Fruit fly (Drosophila melanogaster): ENCODE results near the gene Ppr-Y.

The Ppr-Y gene

DNA sequence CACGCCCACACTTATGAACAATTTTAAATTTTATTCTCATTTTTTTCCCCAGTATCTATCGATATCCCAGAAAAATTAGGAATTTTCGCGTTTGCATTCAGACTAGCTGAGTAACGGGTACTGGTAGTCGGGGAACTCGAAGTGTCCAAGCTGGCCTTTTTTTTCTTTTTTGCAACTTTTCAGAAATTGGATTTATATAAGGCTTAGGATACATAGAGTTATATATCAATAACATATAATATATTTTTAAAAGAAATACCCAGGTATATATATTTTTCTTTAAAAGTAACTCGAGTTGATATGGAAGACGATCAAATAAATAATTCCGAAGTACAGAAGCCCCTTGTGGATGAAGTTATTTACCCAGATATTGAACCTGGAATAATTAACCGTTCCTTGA is at the start of gene Ppr-Y:
Gene Ppr-Y, plus strand, starts transcription at position 301 of the 400 bp plus-strand sequence.
- no peak for TF ChIP-seq pan (optimal IDR thresholded peaks at IDR 0.05)
- TF ChIP-seq psq (optimal IDR thresholded peaks at IDR 0.05), result no peak
- no peak for TF ChIP-seq CG8478 (optimal IDR thresholded peaks at IDR 0.05)
- TF ChIP-seq EcR (GFP tag; optimal IDR thresholded peaks at IDR 0.05), result no peak
- TF ChIP-seq usp (GFP tag; optimal IDR thresholded peaks at IDR 0.05), result no peak
- no peak for TF ChIP-seq Dll (optimal IDR thresholded peaks at IDR 0.05)
